Fruit fly (Drosophila melanogaster) whole organism, embryonic: ENCODE data around the gene armi.

Source experiments
- CG10274 ChIP-seq: fragments of 200-800 bp; sonication (Bioruptor generic); optimal IDR thresholded peaks from 3 replicates; lab custom pipeline; 2017; ENCODE audit warnings: missing biosample characterization, mild to moderate bottlenecking, missing genetic modification characterization
- CG18764 ChIP-seq: fragments of 200-800 bp; sonication (Bioruptor generic); optimal IDR thresholded peaks from 3 replicates; lab custom pipeline; 2016; ENCODE audit warnings: missing biosample characterization, missing genetic modification characterization
- CG7963 ChIP-seq: fragments of 200-800 bp; sonication (Bioruptor generic); IDR thresholded peaks from 3 replicates; pipeline ENCODE4 v1.3.6; 2022; ENCODE audit warnings: missing biosample characterization, missing genetic modification characterization; ENCODE audit not compliant: partially characterized antibody
- NfI ChIP-seq: fragments of 200-800 bp; sonication (Bioruptor generic); optimal IDR thresholded peaks from 3 replicates; lab custom pipeline; 2018; ENCODE audit warnings: missing biosample characterization, mild to moderate bottlenecking, missing genetic modification characterization, moderate library complexity
- Usf ChIP-seq: fragments of 200-800 bp; sonication (Bioruptor generic); optimal IDR thresholded peaks from 2 replicates; lab custom pipeline; 2017; ENCODE audit warnings: missing genotype, missing biosample characterization, missing genetic modification characterization

DNA sequence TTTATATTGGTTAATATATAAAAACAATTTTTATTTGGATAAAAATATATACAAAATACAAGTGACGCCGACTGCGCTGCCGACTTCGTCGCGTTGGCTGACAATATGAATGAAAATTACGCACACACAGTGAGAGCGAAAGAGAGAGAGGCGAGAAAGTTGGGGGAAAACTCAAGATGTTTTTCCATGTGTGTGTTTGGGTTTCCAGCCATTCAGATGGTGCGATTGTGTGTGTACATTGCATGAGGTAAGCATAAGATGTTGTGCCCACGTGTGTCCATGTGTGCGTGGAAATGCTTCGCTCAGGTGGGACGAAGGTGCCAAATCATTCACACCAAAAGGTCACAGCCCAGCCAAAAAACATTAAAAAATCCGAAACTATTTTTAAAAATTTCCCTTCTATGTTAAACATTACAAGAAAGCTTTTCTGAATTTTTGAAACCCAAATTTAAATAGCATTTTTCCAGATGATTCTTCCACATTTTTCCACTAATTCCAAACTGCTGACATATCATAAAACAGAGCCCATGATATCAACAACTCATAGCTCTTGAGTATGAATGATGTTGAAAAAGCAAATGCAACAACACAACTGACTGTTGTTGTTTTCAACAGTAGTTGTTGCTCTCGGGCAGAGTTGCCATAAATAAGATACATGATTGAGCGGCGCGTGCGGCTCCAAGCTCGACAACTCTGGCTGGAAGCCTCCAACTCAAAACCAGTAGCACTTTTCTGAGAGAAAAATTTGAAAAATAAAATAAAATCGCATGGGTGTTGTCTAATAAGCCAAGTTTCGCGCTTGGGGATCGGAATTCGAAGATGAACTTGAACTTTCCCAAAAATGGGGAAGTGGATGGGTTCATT, 41.5 kb upstream of the armi start:
- TF ChIP-seq Usf (GFP tag; lab: Kevin White, UChicago) (no peak), NfI (GFP tag; lab: Kevin White, UChicago) (no peak), CG10274 (GFP tag; lab: Kevin White, UChicago) (no peak), CG18764 (GFP tag; lab: Kevin White, UChicago) (no peak), CG7963 (GFP tag; lab: Robert Waterston, UW) (no peak)
